Fruit fly (Drosophila melanogaster) whole organism, pupa: ENCODE results near the gene H15.

Experiments
- CG15710 ChIP-seq: fragments of 200-800 bp; sonication (Bioruptor generic); optimal IDR thresholded peaks from 2 replicates; lab custom pipeline; 2018; ENCODE audit warnings: missing biosample characterization, mild to moderate bottlenecking, missing genetic modification characterization, moderate library complexity
- CG32121 ChIP-seq: fragments of 200-800 bp; sonication (Bioruptor generic); IDR thresholded peaks from 2 replicates; pipeline ENCODE4 v1.3.6; 2022; ENCODE audit warnings: missing biosample characterization, missing genetic modification characterization
- CG8301 ChIP-seq: fragments of 200-800 bp; sonication (Bioruptor generic); optimal IDR thresholded peaks from 2 replicates; lab custom pipeline; 2018; ENCODE audit warnings: missing biosample characterization, mild to moderate bottlenecking, missing genetic modification characterization
- D1 ChIP-seq: fragments of 200-800 bp; sonication (Bioruptor generic); optimal IDR thresholded peaks from 2 replicates; lab custom pipeline; 2018; ENCODE audit warnings: missing biosample characterization, mild to moderate bottlenecking, missing genetic modification characterization, moderate library complexity
- EcR ChIP-seq: fragments of 200-800 bp; sonication (Bioruptor generic); optimal IDR thresholded peaks from 3 replicates; lab custom pipeline; 2019; ENCODE audit warnings: missing biosample characterization, missing genetic modification characterization, mild to moderate bottlenecking, moderate library complexity, missing genetic modification reagents
- Pif1B ChIP-seq: fragments of 200-800 bp; sonication (Bioruptor generic); optimal IDR thresholded peaks from 3 replicates; lab custom pipeline; 2016; ENCODE audit warnings: missing biosample characterization, missing genetic modification characterization
- rn ChIP-seq: fragments of 200-800 bp; sonication (Bioruptor generic); IDR thresholded peaks from 2 replicates; pipeline ENCODE4 v1.3.6; 2022; ENCODE audit warnings: missing biosample characterization, missing genetic modification characterization

DNA sequence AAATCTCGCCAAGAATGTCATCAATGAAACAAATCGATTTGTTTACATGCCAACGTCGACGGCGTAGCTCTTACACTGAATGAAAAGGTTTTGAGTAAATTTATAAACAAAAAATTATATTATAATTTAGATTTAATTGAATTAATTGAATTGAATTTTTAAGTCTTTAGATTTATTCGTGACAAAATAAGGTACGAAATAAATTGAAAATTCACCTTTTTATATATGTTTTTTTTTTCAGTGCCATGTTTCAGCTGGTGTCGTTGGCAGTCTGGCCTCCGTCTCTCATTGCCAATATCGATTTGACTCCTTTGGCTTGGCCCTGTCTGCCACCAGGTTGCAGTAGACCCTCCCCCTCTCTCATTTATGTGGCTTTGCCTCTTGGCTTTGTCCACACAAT, 40.6 kb downstream of the H15 start:
- TF ChIP-seq CG15710 (tag; lab: Kevin White, UChicago) (peak; percentile 88), rn (GFP tag; lab: Robert Waterston, UW) (no peak), CG8301 (tag; lab: Kevin White, UChicago) (peak; percentile 31), CG32121 (no peak), EcR (GFP tag; lab: Kevin White, UChicago) (peak; percentile 80), Pif1B (GFP tag; lab: Kevin White, UChicago) (peak; percentile 62), D1 (tag; lab: Kevin White, UChicago) (no peak)
